Worm (Caenorhabditis elegans) whole organism, mixed stage, embryonic: ENCODE data around the gene hid-1.
A peak's percentile ranks its signal among the peaks of the same experiment; 100 is the strongest.

Source experiments
- M03D4.4 ChIP-seq: sonication (generic microtip); optimal IDR thresholded peaks from 2 replicates; lab custom pipeline; 2017; ENCODE audit warnings: mild to moderate bottlenecking, missing genetic modification characterization, missing compliant biosample characterization
- bed-3 ChIP-seq: fragments of 200-800 bp; sonication (Bioruptor generic); optimal IDR thresholded peaks from 3 replicates; lab custom pipeline; 2018; ENCODE audit warnings: mild to moderate bottlenecking, missing genetic modification characterization, moderate library complexity, missing compliant biosample characterization
- ceh-39 ChIP-seq: fragments of 150-350 bp; optimal IDR thresholded peaks from 2 replicates; lab custom pipeline; 2014; ENCODE audit warnings: missing biosample characterization, missing genetic modification characterization
- ceh-43 ChIP-seq: fragments of 200-800 bp; sonication (Bioruptor generic); optimal IDR thresholded peaks from 2 replicates; lab custom pipeline; 2018; ENCODE audit warnings: mild to moderate bottlenecking, missing genetic modification characterization, moderate library complexity, missing compliant biosample characterization
- ceh-83 ChIP-seq: fragments of 200-800 bp; sonication (Bioruptor generic); optimal IDR thresholded peaks from 2 replicates; lab custom pipeline; 2018; ENCODE audit warnings: mild to moderate bottlenecking, missing genetic modification characterization, missing compliant biosample characterization
- ces-1 ChIP-seq: fragments of 150-350 bp; optimal IDR thresholded peaks from 2 replicates; lab custom pipeline; 2014; ENCODE audit warnings: missing biosample characterization, missing genetic modification reagents, missing genetic modification characterization
- cnd-1 ChIP-seq: fragments of 200-800 bp; sonication (Bioruptor generic); optimal IDR thresholded peaks from 2 replicates; lab custom pipeline; 2018; ENCODE audit warnings: mild to moderate bottlenecking, missing genetic modification characterization, missing compliant biosample characterization
- drap-1 ChIP-seq: fragments of 200-800 bp; sonication (Bioruptor generic); optimal IDR thresholded peaks from 3 replicates; lab custom pipeline; 2018; ENCODE audit warnings: mild to moderate bottlenecking, missing genetic modification characterization, missing compliant biosample characterization
- elt-3 ChIP-seq: fragments of 150-350 bp; optimal IDR thresholded peaks from 2 replicates; lab custom pipeline; 2014; ENCODE audit warnings: missing biosample characterization, missing genetic modification characterization
- flh-1 ChIP-seq: fragments of 200-800 bp; sonication (Bioruptor generic); optimal IDR thresholded peaks from 2 replicates; lab custom pipeline; 2018; ENCODE audit warnings: mild to moderate bottlenecking, missing genetic modification characterization, moderate library complexity, missing compliant biosample characterization
- lin-32 ChIP-seq: fragments of 200-800 bp; sonication (Bioruptor generic); optimal IDR thresholded peaks from 2 replicates; lab custom pipeline; 2018; ENCODE audit warnings: mild to moderate bottlenecking, missing genetic modification characterization, missing compliant biosample characterization
- lsy-2 ChIP-seq: fragments of 150-350 bp; optimal IDR thresholded peaks from 2 replicates; lab custom pipeline; 2014; ENCODE audit warnings: missing biosample characterization, missing genetic modification characterization
- mep-1 ChIP-seq: fragments of 150-350 bp; optimal IDR thresholded peaks from 2 replicates; lab custom pipeline; 2017; ENCODE audit warnings: missing biosample characterization, missing genetic modification reagents, missing genetic modification characterization, inconsistent platforms
- mls-2 ChIP-seq: sonication (generic microtip); optimal IDR thresholded peaks from 2 replicates; lab custom pipeline; 2016; ENCODE audit warnings: mild to moderate bottlenecking, missing genetic modification characterization, moderate library complexity, missing compliant biosample characterization
- nhr-12 ChIP-seq: fragments of 150-350 bp; optimal IDR thresholded peaks from 2 replicates; lab custom pipeline; 2014; ENCODE audit warnings: missing biosample characterization, missing genetic modification characterization
- nhr-2 ChIP-seq: fragments of 150-350 bp; optimal IDR thresholded peaks from 2 replicates; lab custom pipeline; 2014; ENCODE audit warnings: missing biosample characterization, missing genetic modification characterization
- nhr-237 ChIP-seq: fragments of 150-350 bp; optimal IDR thresholded peaks from 2 replicates; lab custom pipeline; 2014; ENCODE audit warnings: missing biosample characterization, missing genetic modification characterization
- nhr-28 ChIP-seq: fragments of 150-350 bp; optimal IDR thresholded peaks from 2 replicates; lab custom pipeline; 2014; ENCODE audit warnings: missing biosample characterization, missing genetic modification characterization
- nhr-76 ChIP-seq: sonication (generic microtip); optimal IDR thresholded peaks from 2 replicates; lab custom pipeline; 2017; ENCODE audit warnings: missing biosample characterization, missing genetic modification characterization
- pha-4 ChIP-seq: fragments of 150-350 bp; optimal IDR thresholded peaks from 2 replicates; lab custom pipeline; 2018; ENCODE audit warnings: missing biosample characterization, missing genetic modification reagents, missing genetic modification characterization
- sem-2 ChIP-seq: fragments of 200-800 bp; sonication (Bioruptor generic); optimal IDR thresholded peaks from 2 replicates; lab custom pipeline; 2018; ENCODE audit warnings: mild to moderate bottlenecking, missing genetic modification characterization, missing compliant biosample characterization
- snpc-4 ChIP-seq: fragments of 150-350 bp; optimal IDR thresholded peaks from 2 replicates; lab custom pipeline; 2014; ENCODE audit warnings: missing biosample characterization, missing genetic modification characterization
- sptf-1 ChIP-seq: sonication (generic microtip); optimal IDR thresholded peaks from 2 replicates; lab custom pipeline; 2017; ENCODE audit warnings: mild to moderate bottlenecking, missing genetic modification characterization, moderate library complexity, missing compliant biosample characterization
- unc-120 ChIP-seq: sonication (generic microtip); optimal IDR thresholded peaks from 2 replicates; lab custom pipeline; 2017; ENCODE audit warnings: missing genetic modification characterization, missing compliant biosample characterization; ENCODE audit not compliant: poor library complexity, severe bottlenecking
- unc-39 ChIP-seq: fragments of 150-350 bp; optimal IDR thresholded peaks from 2 replicates; lab custom pipeline; 2014; ENCODE audit warnings: missing biosample characterization, missing genetic modification characterization
- unc-62 ChIP-seq: fragments of 150-350 bp; optimal IDR thresholded peaks from 2 replicates; lab custom pipeline; 2014; ENCODE audit warnings: missing biosample characterization, missing genetic modification reagents, missing genetic modification characterization
- zip-8 ChIP-seq: fragments of 150-350 bp; optimal IDR thresholded peaks from 2 replicates; lab custom pipeline; 2014; ENCODE audit warnings: missing biosample characterization, missing genetic modification characterization
- ztf-11 ChIP-seq: fragments of 150-350 bp; optimal IDR thresholded peaks from 2 replicates; lab custom pipeline; 2014; ENCODE audit warnings: missing biosample characterization, missing genetic modification characterization

The hid-1 gene

DNA sequence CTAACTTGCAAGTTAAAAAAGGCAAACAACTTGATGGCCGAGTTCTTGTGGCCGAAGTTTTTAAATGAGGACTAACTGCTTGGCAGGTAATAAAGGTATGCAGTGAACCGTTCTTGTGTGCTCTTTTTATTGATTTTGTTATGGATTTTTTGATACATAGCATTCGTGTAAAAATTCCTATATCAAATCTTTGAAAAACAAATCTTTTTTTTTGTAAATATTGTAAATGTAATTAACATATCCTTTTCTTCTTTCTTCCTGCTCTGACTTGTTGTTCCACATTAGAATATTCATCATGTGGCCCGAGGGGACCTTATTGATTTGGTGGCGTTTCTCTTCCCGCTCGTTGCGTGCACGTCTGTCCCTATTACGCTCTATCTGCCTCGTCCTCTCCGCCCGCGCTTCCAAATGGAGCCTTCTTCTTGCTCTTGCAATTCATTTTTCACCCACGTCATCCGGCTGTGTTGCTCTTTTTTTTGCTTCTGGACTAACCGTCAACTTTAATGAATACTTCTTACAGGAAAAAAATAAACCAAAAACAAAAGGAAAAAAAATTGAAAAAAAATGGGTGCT is at the start of gene hid-1:
hid-1 (plus strand) TSS at position 523 of the 573 bp plus-strand sequence.
- TF ChIP-seq ces-1 (GFP tag; lab: Kevin White, UChicago) (peak; percentile 74), unc-39 (no peak), sem-2 (GFP tag; lab: Kevin White, UChicago) (no peak), nhr-2 (no peak), nhr-237 (tag; lab: Kevin White, UChicago) (no peak), bed-3 (GFP tag; lab: Kevin White, UChicago) (no peak), mep-1 (tag; lab: Kevin White, UChicago) (no peak)
- TF ChIP-seq, all 35 proteins: peak for 1

DNA sequence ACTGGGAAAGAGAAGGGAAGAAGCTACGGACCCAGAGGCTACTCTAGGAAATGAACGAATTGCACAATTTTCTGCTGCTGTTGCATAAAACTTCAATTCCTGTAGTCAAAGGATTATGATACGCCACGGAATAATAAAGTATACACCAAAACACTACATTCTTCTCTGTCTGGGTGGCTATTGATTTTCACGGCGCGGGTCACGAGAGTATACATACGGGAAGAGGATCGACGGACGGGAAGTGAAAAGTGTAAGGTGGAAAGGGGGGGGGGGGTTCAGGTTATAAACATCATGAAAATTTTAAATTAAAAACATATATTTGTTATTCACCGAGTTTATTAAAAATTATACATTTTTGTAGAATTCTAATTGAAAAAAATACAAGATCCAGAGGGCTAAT is 49.5 kb upstream of the hid-1 start:
- TF ChIP-seq sptf-1 (tag; lab: Kevin White, UChicago) (no peak), nhr-28 (tag; lab: Kevin White, UChicago) (no peak), lin-32 (GFP tag; lab: Kevin White, UChicago) (no peak), mep-1 (tag; lab: Kevin White, UChicago) (no peak), pha-4 (tag; lab: Kevin White, UChicago) (no peak), nhr-237 (tag; lab: Kevin White, UChicago) (no peak), ceh-39 (tag; lab: Kevin White, UChicago) (no peak), ztf-11 (tag; lab: Kevin White, UChicago) (no peak)

DNA sequence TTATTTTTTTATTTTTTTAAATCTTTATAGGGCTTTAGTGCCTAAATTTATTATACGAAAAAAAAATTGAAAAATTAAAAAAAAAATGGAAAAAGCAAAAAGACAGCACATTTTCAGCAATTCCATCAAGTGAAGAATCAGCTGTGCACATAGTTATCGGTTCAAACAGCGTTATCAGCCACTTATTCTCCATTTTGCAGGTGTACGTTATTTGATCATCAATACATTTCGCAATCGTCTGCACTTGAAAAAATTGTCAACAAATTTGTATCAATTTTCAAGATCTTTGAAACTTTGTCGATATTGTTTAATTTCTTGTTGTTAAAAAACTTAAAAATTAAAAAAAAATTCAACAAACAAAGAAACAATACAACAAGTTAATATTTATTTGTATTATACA is 49.1 kb upstream of the hid-1 start:
- TF ChIP-seq elt-3 (tag; lab: Kevin White, UChicago) (no peak), unc-120 (tag; lab: Kevin White, UChicago) (no peak), unc-39 (no peak), ceh-43 (no peak), flh-1 (GFP tag; lab: Kevin White, UChicago) (no peak), sptf-1 (tag; lab: Kevin White, UChicago) (no peak), lin-32 (GFP tag; lab: Kevin White, UChicago) (no peak), pha-4 (tag; lab: Kevin White, UChicago) (no peak), cnd-1 (tag; lab: Kevin White, UChicago) (no peak), mep-1 (tag; lab: Kevin White, UChicago) (no peak), nhr-12 (tag; lab: Kevin White, UChicago) (no peak), nhr-76 (tag; lab: Kevin White, UChicago) (no peak)

DNA sequence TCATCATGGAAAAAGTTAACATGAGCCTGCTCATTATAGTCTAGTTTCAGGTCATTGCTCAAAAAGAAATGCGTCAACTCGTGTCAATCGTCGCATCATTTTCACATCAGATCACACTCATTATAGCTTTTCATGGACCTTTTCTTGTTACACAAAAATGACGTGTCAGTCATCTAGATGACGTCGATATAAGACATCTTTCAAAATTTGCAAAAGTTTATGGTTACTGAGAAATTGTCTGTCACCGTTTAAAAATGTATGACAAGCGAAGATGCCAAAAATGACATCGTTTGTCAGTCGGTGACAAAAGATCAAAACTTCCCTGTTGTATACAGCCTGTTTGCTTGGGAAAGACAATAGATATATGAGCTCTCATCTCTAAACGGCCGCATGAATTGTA is 47.7 kb upstream of the hid-1 start:
- TF ChIP-seq ceh-83 (GFP tag; lab: Kevin White, UChicago) (no peak), nhr-28 (tag; lab: Kevin White, UChicago) (no peak), lin-32 (GFP tag; lab: Kevin White, UChicago) (no peak), drap-1 (GFP tag; lab: Kevin White, UChicago) (no peak), unc-62 (GFP tag; lab: Kevin White, UChicago) (no peak), zip-8 (tag; lab: Kevin White, UChicago) (no peak), snpc-4 (tag; lab: Kevin White, UChicago) (no peak), pha-4 (tag; lab: Kevin White, UChicago) (no peak), M03D4.4 (tag; lab: Kevin White, UChicago) (no peak), nhr-237 (tag; lab: Kevin White, UChicago) (no peak), lsy-2 (tag; lab: Kevin White, UChicago) (no peak), cnd-1 (tag; lab: Kevin White, UChicago) (no peak)

DNA sequence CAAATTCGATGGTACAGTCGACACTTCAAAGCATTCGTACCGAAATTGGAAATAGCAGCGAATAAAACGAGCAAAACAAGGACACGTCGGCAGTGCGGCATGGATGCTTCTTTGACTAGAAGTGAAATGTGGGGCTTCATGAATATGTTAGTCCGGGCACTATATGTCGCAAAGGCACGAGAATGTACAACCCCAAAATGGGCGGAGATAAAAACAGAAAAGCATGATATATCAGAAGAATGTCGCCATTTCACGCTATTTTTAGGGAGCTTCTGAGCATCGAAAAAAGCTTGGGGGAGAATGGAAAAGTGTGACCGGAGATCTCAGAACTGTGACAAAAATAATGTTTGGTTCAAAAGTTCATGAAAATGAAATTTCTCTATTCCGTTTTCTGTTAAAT is 45.5 kb upstream of the hid-1 start, which contains the start of gene T07D1.3:
T07D1.3 (minus strand) TSS at position 101 of the 400 bp plus-strand sequence.
- TF ChIP-seq unc-62 (GFP tag; lab: Kevin White, UChicago) (no peak), unc-120 (tag; lab: Kevin White, UChicago) (no peak), sem-2 (GFP tag; lab: Kevin White, UChicago) (no peak)

DNA sequence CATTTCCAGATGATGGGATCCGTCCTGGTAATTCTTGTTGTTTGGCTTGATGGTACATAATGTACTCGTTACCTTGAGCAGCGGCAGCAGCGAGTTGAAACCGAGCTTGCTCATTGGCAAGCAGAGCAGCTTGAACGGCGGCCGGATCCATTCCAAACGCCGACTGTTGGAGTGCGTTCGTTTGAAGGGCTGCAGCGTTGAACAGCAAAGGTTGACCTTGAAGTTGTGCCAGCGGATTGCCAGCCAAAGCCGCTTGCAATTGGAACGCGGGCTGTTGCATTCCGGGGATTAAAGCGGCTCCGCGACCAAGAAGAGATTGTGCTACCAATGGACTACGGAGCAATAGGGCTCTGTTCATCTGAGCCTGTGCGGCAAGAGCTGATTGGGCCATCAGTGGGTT is 42.7 kb upstream of the hid-1 start:
- TF ChIP-seq mls-2 (no peak), nhr-28 (tag; lab: Kevin White, UChicago) (no peak), cnd-1 (tag; lab: Kevin White, UChicago) (no peak)
